Worm (Caenorhabditis elegans) whole organism, L3 larva: ENCODE measurements around the gene atrn-1.

Experiments used
- R02D3.7 ChIP-seq: fragments of 150-350 bp; optimal IDR thresholded peaks from 2 replicates; lab custom pipeline; 2014; ENCODE audit warnings: missing biosample characterization, missing genetic modification characterization
- aly-2 ChIP-seq: fragments of 150-350 bp; optimal IDR thresholded peaks from 2 replicates; lab custom pipeline; 2014; ENCODE audit warnings: missing biosample characterization, missing genetic modification characterization
- ama-1 ChIP-seq: fragments of 150-350 bp; optimal IDR thresholded peaks from 2 replicates; lab custom pipeline; 2018
- ceh-28 ChIP-seq: fragments of 150-350 bp; optimal IDR thresholded peaks from 2 replicates; lab custom pipeline; 2014; ENCODE audit warnings: missing biosample characterization, missing genetic modification reagents, missing genetic modification characterization
- ceh-82 ChIP-seq: fragments of 150-350 bp; optimal IDR thresholded peaks from 2 replicates; lab custom pipeline; 2014; ENCODE audit warnings: missing biosample characterization, missing genetic modification characterization
- daf-12 ChIP-seq: fragments of 150-350 bp; optimal IDR thresholded peaks from 2 replicates; lab custom pipeline; 2014; ENCODE audit warnings: missing biosample characterization, missing genetic modification reagents, missing genetic modification characterization
- egl-27 ChIP-seq: sonication (generic microtip); optimal IDR thresholded peaks from 4 replicates; lab custom pipeline; 2017; ENCODE audit warnings: missing biosample characterization, missing genetic modification reagents, missing genetic modification characterization
- elt-2 ChIP-seq: sonication (generic microtip); optimal IDR thresholded peaks from 2 replicates; lab custom pipeline; 2016; ENCODE audit warnings: missing genetic modification reagents, mild to moderate bottlenecking, missing genetic modification characterization, missing compliant biosample characterization
- elt-3 ChIP-seq, 3 experiments: fragments of 150-350 bp in 1 of 3; sonication (generic microtip) in 2 of 3; optimal IDR thresholded peaks; 2 replicates in 2 of 3; 4 replicates in 1 of 3; lab custom pipeline; 2014 to 2017; ENCODE audit warnings: missing biosample characterization in 3 of 3, missing genetic modification characterization in 3 of 3
- eor-1 ChIP-seq, 2 experiments: fragments of 150-350 bp; optimal IDR thresholded peaks; 2 replicates each; lab custom pipeline; 2014 to 2018; ENCODE audit warnings: missing biosample characterization in 2 of 2, missing genetic modification characterization in 2 of 2
- fkh-10 ChIP-seq: sonication (generic microtip); optimal IDR thresholded peaks from 2 replicates; lab custom pipeline; 2017; ENCODE audit warnings: missing biosample characterization, missing genetic modification reagents, missing genetic modification characterization
- fos-1 ChIP-seq: fragments of 150-350 bp; optimal IDR thresholded peaks from 2 replicates; lab custom pipeline; 2014; ENCODE audit warnings: missing biosample characterization, missing genetic modification characterization
- hmg-11 ChIP-seq: sonication (generic microtip); optimal IDR thresholded peaks from 2 replicates; lab custom pipeline; 2016; ENCODE audit warnings: missing genetic modification characterization, missing compliant biosample characterization
- jun-1 ChIP-seq: fragments of 150-350 bp; optimal IDR thresholded peaks from 2 replicates; lab custom pipeline; 2014; ENCODE audit warnings: missing biosample characterization, missing genetic modification reagents, missing genetic modification characterization
- lin-15B ChIP-seq: fragments of 150-350 bp; optimal IDR thresholded peaks from 2 replicates; lab custom pipeline; 2014; ENCODE audit warnings: missing biosample characterization, missing genetic modification characterization
- lin-39 ChIP-seq: fragments of 150-350 bp; optimal IDR thresholded peaks from 2 replicates; lab custom pipeline; 2018; ENCODE audit warnings: missing biosample characterization, missing genetic modification reagents, missing genetic modification characterization
- lsy-12 ChIP-seq: sonication (generic microtip); optimal IDR thresholded peaks from 2 replicates; lab custom pipeline; 2016; ENCODE audit warnings: mild to moderate bottlenecking, missing genetic modification characterization, missing compliant biosample characterization
- nfya-1 ChIP-seq: sonication (generic microtip); optimal IDR thresholded peaks from 2 replicates; lab custom pipeline; 2017; ENCODE audit warnings: missing genetic modification characterization, mild to moderate bottlenecking, missing compliant biosample characterization, antibody characterized with exemption, moderate library complexity; ENCODE audit not compliant: insufficient read depth
- nhr-11 ChIP-seq: fragments of 150-350 bp; optimal IDR thresholded peaks from 2 replicates; lab custom pipeline; 2014; ENCODE audit warnings: missing biosample characterization, missing genetic modification characterization
- nhr-23 ChIP-seq: fragments of 150-350 bp; optimal IDR thresholded peaks from 2 replicates; lab custom pipeline; 2014; ENCODE audit warnings: missing biosample characterization, missing genetic modification reagents, missing genetic modification characterization
- nhr-28 ChIP-seq: fragments of 150-350 bp; optimal IDR thresholded peaks from 2 replicates; lab custom pipeline; 2014; ENCODE audit warnings: missing biosample characterization, missing genetic modification characterization
- nhr-43 ChIP-seq: sonication (generic microtip); optimal IDR thresholded peaks from 2 replicates; lab custom pipeline; 2016; ENCODE audit warnings: mild to moderate bottlenecking, missing genetic modification characterization, missing compliant biosample characterization; ENCODE audit not compliant: poor library complexity, severe bottlenecking
- nhr-67 ChIP-seq: fragments of 150-350 bp; optimal IDR thresholded peaks from 2 replicates; lab custom pipeline; 2014; ENCODE audit warnings: missing biosample characterization, missing genetic modification characterization
- nhr-76 ChIP-seq: fragments of 150-350 bp; sonication (generic microtip); optimal IDR thresholded peaks from 5 replicates; lab custom pipeline; 2014; ENCODE audit warnings: missing biosample characterization, missing genetic modification characterization
- nhr-77 ChIP-seq: fragments of 150-350 bp; optimal IDR thresholded peaks from 2 replicates; lab custom pipeline; 2014; ENCODE audit warnings: missing biosample characterization, missing genetic modification characterization
- pha-4 ChIP-seq: fragments of 150-350 bp; optimal IDR thresholded peaks from 2 replicates; lab custom pipeline; 2014; ENCODE audit warnings: missing biosample characterization, missing genetic modification reagents, missing genetic modification characterization
- pqm-1 ChIP-seq: fragments of 150-350 bp; optimal IDR thresholded peaks from 2 replicates; lab custom pipeline; 2017; ENCODE audit warnings: missing biosample characterization, missing genetic modification characterization, inconsistent platforms
- sea-2 ChIP-seq: fragments of 150-350 bp; sonication (generic microtip); optimal IDR thresholded peaks from 4 replicates; lab custom pipeline; 2014; ENCODE audit warnings: missing biosample characterization, missing genetic modification reagents, missing genetic modification characterization
- snpc-4 ChIP-seq: fragments of 150-350 bp; optimal IDR thresholded peaks from 2 replicates; lab custom pipeline; 2014; ENCODE audit warnings: missing biosample characterization, missing genetic modification characterization
- tbx-2 ChIP-seq: sonication (generic microtip); optimal IDR thresholded peaks from 2 replicates; lab custom pipeline; 2016; ENCODE audit warnings: mild to moderate bottlenecking, missing genetic modification characterization, missing compliant biosample characterization
- unc-62 ChIP-seq: fragments of 150-350 bp; sonication (generic microtip); optimal IDR thresholded peaks from 4 replicates; lab custom pipeline; 2014; ENCODE audit warnings: missing biosample characterization, missing genetic modification reagents, missing genetic modification characterization
- zag-1 ChIP-seq: fragments of 150-350 bp; optimal IDR thresholded peaks from 2 replicates; lab custom pipeline; 2014; ENCODE audit warnings: missing biosample characterization, missing genetic modification characterization
- ztf-11 ChIP-seq: fragments of 150-350 bp; optimal IDR thresholded peaks from 2 replicates; lab custom pipeline; 2014; ENCODE audit warnings: missing biosample characterization, missing genetic modification characterization
- ztf-4 ChIP-seq: fragments of 150-350 bp; optimal IDR thresholded peaks from 2 replicates; lab custom pipeline; 2014; ENCODE audit warnings: missing biosample characterization, missing genetic modification characterization

Gene atrn-1

DNA sequence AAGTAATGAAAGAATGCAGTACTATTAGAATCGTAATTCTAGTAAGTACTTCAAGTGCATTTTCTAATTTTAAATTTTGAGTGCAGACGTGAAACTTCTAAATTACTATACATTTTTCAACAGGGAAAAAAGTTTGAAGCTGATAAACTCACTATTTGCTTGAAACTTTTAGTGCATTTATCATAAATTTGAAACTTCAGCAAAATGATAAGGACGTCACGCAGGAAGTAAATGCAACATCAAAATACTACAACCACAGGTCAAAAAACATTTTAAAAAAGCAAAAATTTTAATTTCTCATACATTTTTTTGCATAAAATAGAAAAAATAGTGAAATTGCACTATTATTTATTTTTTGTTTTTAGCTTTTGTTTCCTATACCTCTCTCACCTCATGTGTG, 28.1 kb downstream of the atrn-1 start:
- TF ChIP-seq pqm-1 (peak; percentile 51), elt-2 (peak; percentile 65), daf-12 (tag; lab: Kevin White, UChicago) (no peak)

DNA sequence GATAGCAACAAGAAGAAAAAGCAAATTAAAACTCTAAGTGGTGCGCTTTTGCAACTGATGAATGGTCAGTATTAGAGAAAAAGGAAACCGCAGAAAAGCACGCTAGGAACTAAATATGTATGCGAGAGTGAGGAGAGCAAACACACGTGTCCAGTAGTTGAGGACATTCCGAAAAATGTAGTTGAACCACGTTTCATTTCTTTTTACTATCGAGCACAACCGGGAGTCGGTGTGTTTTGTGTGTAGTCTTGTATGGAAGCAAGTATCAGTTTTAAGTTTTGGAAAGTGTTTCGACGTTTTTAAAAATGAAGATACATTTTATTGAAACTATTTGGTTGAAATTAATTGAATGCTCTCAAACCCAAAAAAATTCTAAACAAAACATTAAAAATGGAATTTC, 28.6 kb downstream of the atrn-1 start, which contains the start of gene C05G5.1:
Gene C05G5.1, minus strand, starts transcription at position 101 of the 400 bp plus-strand sequence.
- TF ChIP-seq zag-1 (no peak), fkh-10 (GFP tag; lab: Kevin White, UChicago) (no peak), daf-12 (tag; lab: Kevin White, UChicago) (no peak)

DNA sequence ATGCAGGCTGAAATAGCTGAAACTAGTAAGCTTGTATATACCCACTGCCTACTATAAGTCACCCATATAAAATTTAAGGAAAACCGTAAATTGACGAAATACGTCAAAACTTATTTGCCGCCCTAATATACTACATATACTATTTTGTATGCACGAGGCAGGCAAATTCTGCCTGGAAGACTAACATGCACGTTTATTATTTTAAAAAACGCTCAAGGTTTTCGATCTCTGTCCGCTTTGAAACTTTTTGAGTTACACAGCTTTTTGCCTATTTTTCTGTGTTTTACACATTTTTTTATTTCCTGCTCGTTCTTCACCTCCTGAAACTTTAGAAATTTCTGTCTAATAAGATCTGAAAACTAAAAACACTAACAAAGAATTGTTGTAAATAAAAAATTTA, 31.8 kb downstream of the atrn-1 start:
- no peak for TF ChIP-seq nhr-28 (tag; lab: Kevin White, UChicago)
- TF ChIP-seq nhr-67 (tag; lab: Kevin White, UChicago) = no peak
- no peak for TF ChIP-seq snpc-4 (tag; lab: Kevin White, UChicago)
- no peak for TF ChIP-seq nhr-43 (tag; lab: Kevin White, UChicago)
- no peak for TF ChIP-seq nhr-77 (tag; lab: Kevin White, UChicago)
- TF ChIP-seq zag-1 = no peak
- TF ChIP-seq nhr-23 (tag; lab: Kevin White, UChicago) = peak; percentile 27
- TF ChIP-seq aly-2 (tag; lab: Kevin White, UChicago) = no peak
- TF ChIP-seq elt-2 = no peak
- TF ChIP-seq pqm-1 = no peak
- TF ChIP-seq tbx-2 (tag; lab: Kevin White, UChicago) = peak; percentile 55
- TF ChIP-seq ama-1 (lab: Kevin White, UChicago) = peak; percentile 13
- no peak for TF ChIP-seq nhr-76 (tag; lab: Kevin White, UChicago)
- TF ChIP-seq lin-39 (tag; lab: Kevin White, UChicago) = no peak
- no peak for TF ChIP-seq sea-2 (GFP tag; lab: Kevin White, UChicago)
- TF ChIP-seq ztf-11 = no peak
- TF ChIP-seq pha-4 = peak; percentile 20
- TF ChIP-seq jun-1 (tag; lab: Kevin White, UChicago) = no peak
- no peak for TF ChIP-seq ceh-28 (tag; lab: Kevin White, UChicago)
- TF ChIP-seq egl-27 (tag; lab: Kevin White, UChicago) = no peak
- peak; percentile 45 for TF ChIP-seq ceh-82 (tag; lab: Kevin White, UChicago)
- TF ChIP-seq, all 47 proteins: peak for 5

DNA sequence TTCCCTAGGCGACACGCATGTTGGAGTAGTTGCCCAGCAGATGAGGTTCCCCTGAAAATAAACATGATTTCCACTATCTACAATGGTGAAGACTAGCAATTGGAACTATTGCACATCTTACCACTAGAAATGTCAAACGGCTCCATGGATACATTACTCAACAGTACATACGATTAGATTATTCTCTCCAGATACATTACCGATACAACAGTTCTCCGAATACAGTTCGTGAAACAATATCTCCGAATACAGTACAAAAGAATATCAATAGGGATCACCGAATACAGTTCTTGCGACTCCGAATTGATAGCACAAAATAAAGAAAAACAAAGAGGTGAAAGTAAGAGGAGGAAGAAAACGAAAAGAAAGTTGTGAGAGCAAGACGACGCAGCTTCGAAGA, 32.4 kb downstream of the atrn-1 start, which contains the start of gene C05G5.7:
Gene C05G5.7, minus strand, starts transcription at position 1 of the 400 bp plus-strand sequence.
- TF ChIP-seq ama-1 (lab: Kevin White, UChicago) (peak; percentile 7), R02D3.7 (tag; lab: Kevin White, UChicago) (no peak)

DNA sequence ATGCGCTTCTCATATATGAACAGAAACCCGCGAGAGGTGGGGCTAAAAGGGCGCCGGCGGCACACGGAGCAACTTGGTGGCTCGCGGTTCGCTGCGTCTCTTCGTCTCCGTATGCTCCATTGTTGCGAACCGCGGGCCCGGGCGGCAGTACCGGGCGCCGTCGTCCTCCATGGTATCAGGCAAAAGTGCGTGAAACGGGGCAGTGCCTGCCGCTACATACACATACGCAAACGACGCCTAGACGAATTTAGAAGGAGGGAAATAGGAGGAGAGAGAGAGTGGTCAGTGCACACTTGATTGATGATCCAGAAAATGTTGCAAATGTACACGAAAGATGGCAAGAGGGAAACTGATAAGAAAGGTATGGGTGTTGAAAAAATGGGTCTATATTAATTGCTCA, 33.1 kb downstream of the atrn-1 start:
- peak; percentile 21 for TF ChIP-seq tbx-2 (tag; lab: Kevin White, UChicago)
- TF ChIP-seq lsy-12 (tag; lab: Kevin White, UChicago) = no peak
- TF ChIP-seq hmg-11 (tag; lab: Kevin White, UChicago) = peak; percentile 85
- TF ChIP-seq elt-2 = peak; percentile 15
- TF ChIP-seq ztf-4 (tag; lab: Kevin White, UChicago) = no peak
- peak; percentile 5 for TF ChIP-seq pha-4
- TF ChIP-seq lin-15B (tag; lab: Kevin White, UChicago) = peak; percentile 42
- TF ChIP-seq snpc-4 (tag; lab: Kevin White, UChicago) = peak; percentile 82
- no peak for TF ChIP-seq fos-1 (tag; lab: Kevin White, UChicago)
- TF ChIP-seq nhr-23 (tag; lab: Kevin White, UChicago) = no peak
- no peak for TF ChIP-seq eor-1 (tag; optimal IDR thresholded peaks at IDR 0.05; lab: Kevin White, UChicago)
- TF ChIP-seq nhr-11 (tag; lab: Kevin White, UChicago) = no peak
- TF ChIP-seq pqm-1 = peak; percentile 39
- TF ChIP-seq lin-39 (tag; lab: Kevin White, UChicago) = peak; percentile 89
- TF ChIP-seq nfya-1 = peak; percentile 62

DNA sequence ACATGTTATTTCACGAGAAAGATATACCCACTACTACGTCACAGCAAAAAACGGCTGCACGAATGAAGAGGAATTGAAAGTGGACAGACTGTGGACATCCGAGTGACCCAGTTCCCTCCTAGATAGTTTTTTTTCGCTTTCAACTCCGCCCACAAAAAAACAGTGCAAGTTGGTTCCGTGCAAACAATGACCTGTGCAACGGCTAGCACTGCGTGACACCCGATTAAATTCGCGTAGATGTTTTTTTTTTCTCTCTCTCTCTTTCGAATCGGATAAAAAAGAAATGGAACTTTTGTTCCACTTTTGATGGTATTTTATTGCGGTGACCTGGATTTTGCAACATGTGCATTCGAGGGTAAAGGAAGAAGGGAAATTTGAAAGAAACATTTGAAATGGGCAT, 33.8 kb downstream of the atrn-1 start:
- TF ChIP-seq unc-62 (no peak), elt-3 (tag; optimal IDR thresholded peaks at IDR 0.05; lab: Kevin White, UChicago) (no peak), nhr-23 (tag; lab: Kevin White, UChicago) (peak; percentile 89), pha-4 (peak; percentile 47), nhr-77 (tag; lab: Kevin White, UChicago) (no peak), fos-1 (tag; lab: Kevin White, UChicago) (no peak), nhr-43 (tag; lab: Kevin White, UChicago) (no peak), nhr-76 (tag; lab: Kevin White, UChicago) (no peak), zag-1 (no peak)
